Fruit fly (Drosophila melanogaster) whole organism, prepupa: ENCODE measurements around the gene CG9021.

ENCODE experiments used
- CG10631 ChIP-seq: fragments of 200-800 bp; sonication (Bioruptor generic); optimal IDR thresholded peaks from 2 replicates; lab custom pipeline; 2016; ENCODE audit warnings: missing biosample characterization, missing genetic modification characterization
- CG4318 ChIP-seq: fragments of 200-800 bp; sonication (Bioruptor generic); optimal IDR thresholded peaks from 3 replicates; lab custom pipeline; 2017; ENCODE audit warnings: missing biosample characterization, mild to moderate bottlenecking, missing genetic modification characterization
- CG8119 ChIP-seq: fragments of 200-800 bp; sonication (Bioruptor generic); IDR thresholded peaks from 3 replicates; pipeline ENCODE4 v1.3.6; 2022; ENCODE audit warnings: missing biosample characterization, missing genetic modification characterization
- CG8632 ChIP-seq: fragments of 200-800 bp; sonication (Bioruptor generic); optimal IDR thresholded peaks from 3 replicates; lab custom pipeline; 2016; ENCODE audit warnings: missing biosample characterization, missing genetic modification characterization
- OdsH ChIP-seq: fragments of 200-800 bp; sonication (Bioruptor generic); optimal IDR thresholded peaks from 3 replicates; lab custom pipeline; 2016; ENCODE audit warnings: missing biosample characterization, missing genetic modification characterization
- Sox102F ChIP-seq: fragments of 200-800 bp; sonication (Bioruptor generic); optimal IDR thresholded peaks from 2 replicates; lab custom pipeline; 2016; ENCODE audit warnings: missing biosample characterization, mild to moderate bottlenecking, missing genetic modification characterization
- salr ChIP-seq, 2 experiments: fragments of 200-800 bp; sonication (Bioruptor generic); optimal IDR thresholded peaks; 3 replicates each; lab custom pipeline; 2016 to 2018; ENCODE audit warnings: missing biosample characterization in 2 of 2, missing genetic modification characterization in 2 of 2, mild to moderate bottlenecking in 1 of 2

DNA sequence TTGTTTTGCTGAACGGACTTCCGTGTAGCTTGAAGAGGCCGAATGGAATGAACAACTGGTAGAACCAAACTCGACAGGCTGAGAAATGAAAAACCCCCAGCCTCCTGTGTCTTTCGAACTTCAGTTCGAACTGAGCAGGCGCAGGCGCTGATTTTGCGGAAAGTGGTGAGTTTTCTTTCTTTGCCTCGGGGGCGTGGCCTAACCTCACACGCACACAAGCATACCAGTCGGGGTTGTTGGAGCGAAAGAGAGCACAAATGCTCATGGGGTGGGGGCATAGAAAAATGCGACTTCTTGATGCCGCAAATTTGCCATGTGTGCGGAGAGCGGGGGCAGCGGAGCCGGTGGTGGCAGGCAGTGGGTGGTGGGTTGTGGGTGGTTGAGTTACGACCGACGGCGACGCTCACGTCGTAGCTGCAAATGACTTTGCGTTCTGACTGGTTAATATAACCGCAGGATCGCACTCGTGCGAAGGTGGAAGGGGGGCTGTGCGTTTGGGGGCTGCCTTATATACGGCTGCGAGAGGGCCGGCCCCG is 19.2 kb upstream of the CG9021 start, which contains the start of gene CG9016:
- TF ChIP-seq salr (GFP tag; optimal IDR thresholded peaks at IDR 0.05; lab: Kevin White, UChicago) (no peak), CG8632 (GFP tag; lab: Kevin White, UChicago) (no peak), OdsH (GFP tag; lab: Kevin White, UChicago) (no peak), Sox102F (no peak), CG10631 (GFP tag; lab: Kevin White, UChicago) (no peak), CG4318 (no peak), CG8119 (GFP tag; lab: Robert Waterston, UW) (no peak)
